Fruit fly (Drosophila melanogaster): ENCODE measurements around the gene CG15322.
"Not testable (repeated sequence)": the region's sequence is repeated elsewhere in the genome, so short reads cannot be mapped to it uniquely, and the experiment has no call there.

CG15322 gene

dm6 chrX:20133432-20133831 is at the start of gene CG15322:
TSS of gene CG15322 (plus strand) at chrX:20133579.
- TF ChIP-seq CTCF (optimal IDR thresholded peaks at IDR 0.05) (no peak), CG8478 (optimal IDR thresholded peaks at IDR 0.05) (no peak)

- no peak for TF ChIP-seq CG8478 (optimal IDR thresholded peaks at IDR 0.05)
- TF ChIP-seq CTCF (optimal IDR thresholded peaks at IDR 0.05), result no peak
These were observed 49.6 kb upstream of the CG15322 start for dm6 chrX:20083762-20084161.

dm6 chrX:20092308-20092707 is 41.1 kb upstream of the CG15322 start, which contains the start of gene fd19B:
TSS of gene fd19B (minus strand) at chrX:20092408.
- TF ChIP-seq CG8478 (optimal IDR thresholded peaks at IDR 0.05) (no peak), CTCF (optimal IDR thresholded peaks at IDR 0.05) (no peak)

dm6 chrX:20094098-20094497 is 39.3 kb upstream of the CG15322 start, which contains the start of gene Or19b:
TSS of gene Or19b (plus strand) at chrX:20094398.
- TF ChIP-seq CTCF, CG8478 (optimal IDR thresholded peaks at IDR 0.05): not testable (repeated sequence)

dm6 chrX:20096374-20096773 is 37.0 kb upstream of the CG15322 start, which contains the start of gene CG42581:
TSS of gene CG42581 (minus strand) at chrX:20096474.
- TF ChIP-seq CTCF, CG8478 (optimal IDR thresholded peaks at IDR 0.05): not testable (repeated sequence)

- peak; percentile 68 to 74 for TF ChIP-seq CTCF (optimal IDR thresholded peaks at IDR 0.05)
- TF ChIP-seq CG8478 (optimal IDR thresholded peaks at IDR 0.05), result no peak
These were observed 28.4 kb upstream of the CG15322 start for dm6 chrX:20104987-20105386.

- no peak for TF ChIP-seq CTCF (optimal IDR thresholded peaks at IDR 0.05)
- no peak for TF ChIP-seq CG8478 (optimal IDR thresholded peaks at IDR 0.05)
These were observed 22.9 kb upstream of the CG15322 start, which contains the start of gene karr for dm6 chrX:20110475-20110874. TSS of gene karr (minus strand) at chrX:20110575.

- no peak for TF ChIP-seq CG8478 (optimal IDR thresholded peaks at IDR 0.05)
- no peak for TF ChIP-seq CTCF (optimal IDR thresholded peaks at IDR 0.05)
These were observed 11.2 kb upstream of the CG15322 start, which contains the start of gene CG34331 for dm6 chrX:20122153-20122552. TSS of gene CG34331 (plus strand) at chrX:20122453.

- no peak for TF ChIP-seq CTCF (optimal IDR thresholded peaks at IDR 0.05)
- TF ChIP-seq CG8478 (optimal IDR thresholded peaks at IDR 0.05), result no peak
These were observed 3.8 kb upstream of the CG15322 start for dm6 chrX:20129554-20129953.

dm6 chrX:20130486-20130885 is 2.9 kb upstream of the CG15322 start:
- TF ChIP-seq CG8478 (optimal IDR thresholded peaks at IDR 0.05), result no peak
- TF ChIP-seq CTCF (optimal IDR thresholded peaks at IDR 0.05), result no peak

dm6 chrX:20139493-20139892 is 6.1 kb downstream of the CG15322 start, which contains the start of gene CG42583:
TSS of gene CG42583 (plus strand) at chrX:20139793.
- TF ChIP-seq CTCF (optimal IDR thresholded peaks at IDR 0.05) (no peak), CG8478 (optimal IDR thresholded peaks at IDR 0.05) (no peak)

dm6 chrX:20140710-20141109 is 7.3 kb downstream of the CG15322 start, which contains the start of gene CG34332:
TSS of gene CG34332 (plus strand) at chrX:20141010.
- TF ChIP-seq CG8478 (optimal IDR thresholded peaks at IDR 0.05) (no peak), CTCF (optimal IDR thresholded peaks at IDR 0.05) (no peak)

dm6 chrX:20143088-20143487 is 9.7 kb downstream of the CG15322 start, which contains the start of gene Or19a:
TSS of gene Or19a (minus strand) at chrX:20143188.
- TF ChIP-seq CTCF, CG8478 (optimal IDR thresholded peaks at IDR 0.05): not testable (repeated sequence)

dm6 chrX:20147693-20148174 is 14.4 kb downstream of the CG15322 start, which contains the start of gene aspr:
TSS of gene aspr (plus strand) at chrX:20148124.
- no peak for TF ChIP-seq CTCF (optimal IDR thresholded peaks at IDR 0.05)
- TF ChIP-seq CG8478 (optimal IDR thresholded peaks at IDR 0.05), result no peak

- TF ChIP-seq CG8478 (optimal IDR thresholded peaks at IDR 0.05) (no peak), CTCF (optimal IDR thresholded peaks at IDR 0.05) (no peak)
These were observed 22.6 kb downstream of the CG15322 start for dm6 chrX:20155947-20156346.

- TF ChIP-seq CTCF (optimal IDR thresholded peaks at IDR 0.05) (no peak), CG8478 (optimal IDR thresholded peaks at IDR 0.05) (no peak)
These were observed 25.1 kb downstream of the CG15322 start for dm6 chrX:20158491-20158890.

Data from S2 (cell line).